Fruit fly (Drosophila melanogaster) whole organism, pupa: ENCODE results near the gene Shab.

Experiments
- CG12605 ChIP-seq: fragments of 200-800 bp; sonication (Bioruptor generic); IDR thresholded peaks from 2 replicates; pipeline ENCODE4 v1.3.6; 2022; ENCODE audit warnings: missing biosample characterization, missing genetic modification characterization
- CG17806 ChIP-seq: fragments of 200-800 bp; sonication (Bioruptor generic); optimal IDR thresholded peaks from 2 replicates; lab custom pipeline; 2018; ENCODE audit warnings: missing biosample characterization, mild to moderate bottlenecking, missing genetic modification characterization, moderate library complexity
- D1 ChIP-seq: fragments of 200-800 bp; sonication (Bioruptor generic); optimal IDR thresholded peaks from 2 replicates; lab custom pipeline; 2018; ENCODE audit warnings: missing biosample characterization, mild to moderate bottlenecking, missing genetic modification characterization, moderate library complexity
- Pif1B ChIP-seq: fragments of 200-800 bp; sonication (Bioruptor generic); optimal IDR thresholded peaks from 3 replicates; lab custom pipeline; 2016; ENCODE audit warnings: missing biosample characterization, missing genetic modification characterization
- rn ChIP-seq: fragments of 200-800 bp; sonication (Bioruptor generic); IDR thresholded peaks from 2 replicates; pipeline ENCODE4 v1.3.6; 2022; ENCODE audit warnings: missing biosample characterization, missing genetic modification characterization

DNA sequence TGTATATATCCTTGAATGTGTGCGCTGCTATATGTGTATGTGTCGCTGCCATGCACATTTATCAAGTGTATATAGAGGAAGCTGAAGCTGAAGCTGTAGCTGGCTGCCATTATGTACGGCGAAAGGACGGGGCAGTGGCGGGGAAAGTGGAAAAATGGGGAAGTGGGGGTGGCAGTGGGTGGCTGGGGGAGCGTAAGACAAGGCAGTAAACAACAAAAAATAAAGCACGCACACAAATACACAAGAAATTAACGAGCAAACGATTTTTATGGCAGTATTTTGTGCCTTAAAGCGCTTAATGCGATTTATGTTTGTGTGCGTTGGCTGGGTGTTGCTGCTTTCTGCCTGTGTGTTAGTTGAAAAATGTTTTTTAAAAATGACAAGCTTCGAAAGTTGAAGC lies 49.2 kb upstream of the Shab start:
- TF ChIP-seq Pif1B (GFP tag; lab: Kevin White, UChicago) (no peak), D1 (tag; lab: Kevin White, UChicago) (no peak), CG12605 (GFP tag; lab: Robert Waterston, UW) (no peak), CG17806 (tag; lab: Kevin White, UChicago) (no peak), rn (GFP tag; lab: Robert Waterston, UW) (no peak)
